Worm (Caenorhabditis elegans): ENCODE data around the gene ctf-4.

The ctf-4 gene

DNA sequence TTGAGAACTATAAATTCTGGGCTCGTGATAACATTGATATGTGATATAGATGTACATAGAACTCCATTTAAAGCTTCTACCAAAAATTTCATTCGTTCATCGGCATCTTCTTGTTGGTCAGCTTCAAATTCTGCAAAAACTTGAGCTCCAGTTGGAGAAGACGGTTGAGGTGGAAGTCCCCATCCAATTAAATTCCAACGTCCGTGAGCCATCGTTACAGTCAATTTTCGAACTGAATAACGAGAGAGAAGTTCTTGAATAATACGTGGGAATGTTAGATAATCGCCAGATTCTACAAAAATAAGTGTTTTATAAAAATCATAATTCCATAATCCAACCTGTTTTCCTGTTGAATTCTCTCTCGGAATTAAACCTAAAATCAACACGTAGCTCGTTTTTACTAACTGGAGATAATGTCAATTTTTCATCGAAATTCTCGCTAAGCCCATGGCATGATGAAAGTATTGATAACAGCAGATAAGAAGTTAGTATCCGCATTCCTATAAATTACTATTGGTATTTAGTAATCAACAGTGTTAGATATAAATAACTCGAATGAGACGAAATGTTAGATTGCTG, 6.9 kb downstream of the ctf-4 start, which contains the start of gene pigt-1 (continued):
- TF ChIP-seq sdz-38 (tag; optimal IDR thresholded peaks at IDR 0.05) (no peak), repo-1 (tag; optimal IDR thresholded peaks at IDR 0.05) (peak; percentile 60), aptf-2 (GFP tag; conservative IDR thresholded peaks at IDR 0.05) (no peak), tbp1 (GFP tag; optimal IDR thresholded peaks at IDR 0.05) (no peak), C17E4.6 (GFP tag; IDR thresholded peaks at IDR 0.05) (no peak), nhr-27 (tag; optimal IDR thresholded peaks at IDR 0.05) (no peak), madf-3 (GFP tag; IDR thresholded peaks at IDR 0.05) (no peak), bed-2 (GFP tag; IDR thresholded peaks at IDR 0.05) (no peak), nhr-80 (tag; optimal IDR thresholded peaks at IDR 0.05) (no peak), unc-130 (GFP tag; optimal IDR thresholded peaks at IDR 0.05) (peak; percentile 15), K12H6.12 (tag; optimal IDR thresholded peaks at IDR 0.05) (no peak), hmg-20 (GFP tag; IDR thresholded peaks at IDR 0.05) (no peak), madf-10 (tag; optimal IDR thresholded peaks at IDR 0.05) (no peak), D2030.7 (GFP tag; IDR thresholded peaks at IDR 0.05) (no peak), snpc-3.4 (tag; optimal IDR thresholded peaks at IDR 0.05) (no peak), akir-1 (GFP tag; optimal IDR thresholded peaks at IDR 0.05) (no peak), Y79H2A.3 (GFP tag; conservative IDR thresholded peaks at IDR 0.05) (no peak), hsf-1 (GFP tag; IDR thresholded peaks at IDR 0.05) (0 out of 2 replicates have a peak, but pooled peaks have one; percentile 14), attf-3 (GFP tag; conservative IDR thresholded peaks at IDR 0.05) (no peak), F22D6.2 (tag; optimal IDR thresholded peaks at IDR 0.05) (no peak), zim-3 (tag; optimal IDR thresholded peaks at IDR 0.05) (no peak), rpc-1 (optimal IDR thresholded peaks at IDR 0.05) (no peak), rpc-1 (tag; optimal IDR thresholded peaks at IDR 0.05) (no peak), mel-28 (tag; optimal IDR thresholded peaks at IDR 0.05; ENCODE audit: borderline replicate concordance) (no peak), dpff-1 (tag; optimal IDR thresholded peaks at IDR 0.05) (no peak), attf-6 (GFP tag; IDR thresholded peaks at IDR 0.05) (no peak), zfh-2 (GFP tag; conservative IDR thresholded peaks at IDR 0.05) (no peak), lsy-27 (tag; optimal IDR thresholded peaks at IDR 0.05; ENCODE audit: borderline replicate concordance, insufficient read depth) (no peak), egrh-3 (GFP tag; IDR thresholded peaks at IDR 0.05) (no peak), ztf-26 (tag; optimal IDR thresholded peaks at IDR 0.05) (no peak), ZK185.1 (tag; optimal IDR thresholded peaks at IDR 0.05; ENCODE audit: poor library complexity, severe bottlenecking) (no peak), ceh-40 (GFP tag; IDR thresholded peaks at IDR 0.05) (no peak), ceh-27 (GFP tag; optimal IDR thresholded peaks at IDR 0.05) (no peak), ekl-4 (GFP tag; IDR thresholded peaks at IDR 0.05) (0 out of 2 replicates have a peak, but pooled peaks have one; percentile 42), ztf-25 (GFP tag; IDR thresholded peaks at IDR 0.05) (no peak), aptf-3 (GFP tag; IDR thresholded peaks at IDR 0.05) (no peak), nhr-179 (tag; optimal IDR thresholded peaks at IDR 0.05) (no peak), ztf-3 (GFP tag; optimal IDR thresholded peaks at IDR 0.05) (no peak), ceh-79 (tag; optimal IDR thresholded peaks at IDR 0.05) (no peak), efl-1 (GFP tag; optimal IDR thresholded peaks at IDR 0.05) (no peak), ccch-3 (GFP tag; optimal IDR thresholded peaks at IDR 0.05) (no peak), let-526 (GFP tag; IDR thresholded peaks at IDR 0.05) (no peak), ztf-22 (GFP tag; optimal IDR thresholded peaks at IDR 0.05) (no peak), ceh-58 (GFP tag; IDR thresholded peaks at IDR 0.05) (no peak), nhr-90 (tag; optimal IDR thresholded peaks at IDR 0.05) (no peak), sea-2 (GFP tag; IDR thresholded peaks at IDR 0.05) (no peak), snpc-1.1 (tag; optimal IDR thresholded peaks at IDR 0.05; ENCODE audit: insufficient read depth) (no peak), cebp-2 (GFP tag; IDR thresholded peaks at IDR 0.05) (no peak), Y95B8A.8 (GFP tag; IDR thresholded peaks at IDR 0.05) (no peak), T07F8.4 (tag; optimal IDR thresholded peaks at IDR 0.05) (no peak)

All from whole organism, young adult.